Worm (Caenorhabditis elegans) whole organism, mixed stage, embryonic: ENCODE data around the gene R08F11.1.

ENCODE experiments used
- bed-3 ChIP-seq: fragments of 200-800 bp; sonication (Bioruptor generic); optimal IDR thresholded peaks from 3 replicates; lab custom pipeline; 2018; ENCODE audit warnings: mild to moderate bottlenecking, missing genetic modification characterization, moderate library complexity, missing compliant biosample characterization
- ceh-83 ChIP-seq: fragments of 200-800 bp; sonication (Bioruptor generic); optimal IDR thresholded peaks from 2 replicates; lab custom pipeline; 2018; ENCODE audit warnings: mild to moderate bottlenecking, missing genetic modification characterization, missing compliant biosample characterization
- lin-13 ChIP-seq: fragments of 150-350 bp; optimal IDR thresholded peaks from 2 replicates; lab custom pipeline; 2014; ENCODE audit warnings: missing biosample characterization, missing genetic modification characterization
- mls-2 ChIP-seq: sonication (generic microtip); optimal IDR thresholded peaks from 2 replicates; lab custom pipeline; 2016; ENCODE audit warnings: mild to moderate bottlenecking, missing genetic modification characterization, moderate library complexity, missing compliant biosample characterization
- snpc-4 ChIP-seq: fragments of 150-350 bp; optimal IDR thresholded peaks from 2 replicates; lab custom pipeline; 2014; ENCODE audit warnings: missing biosample characterization, missing genetic modification characterization
- unc-62 ChIP-seq: fragments of 150-350 bp; optimal IDR thresholded peaks from 2 replicates; lab custom pipeline; 2014; ENCODE audit warnings: missing biosample characterization, missing genetic modification reagents, missing genetic modification characterization

DNA sequence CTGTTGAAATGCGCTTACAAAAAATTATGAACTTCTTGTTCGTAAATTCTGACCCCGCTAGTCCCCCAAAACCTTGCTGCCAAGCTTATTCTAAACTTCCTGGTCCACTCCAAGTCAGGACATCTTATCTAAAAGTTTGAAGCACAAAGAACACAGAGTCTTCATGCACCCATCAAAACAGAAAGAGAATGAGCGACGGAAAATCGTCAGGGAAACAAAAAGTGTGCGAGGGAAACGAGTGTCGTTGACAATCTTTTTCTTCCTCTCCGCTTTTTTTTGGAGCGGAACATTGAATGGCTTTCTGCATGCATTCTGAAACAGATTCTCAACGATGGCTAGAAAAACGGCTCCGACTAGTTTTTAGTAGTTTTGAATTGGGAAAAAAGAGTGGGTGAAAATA lies 41.2 kb upstream of the R08F11.1 start:
- TF ChIP-seq unc-62 (GFP tag; lab: Kevin White, UChicago) = no peak
- no peak for TF ChIP-seq lin-13 (tag; lab: Kevin White, UChicago)
- TF ChIP-seq bed-3 (GFP tag; lab: Kevin White, UChicago) = no peak
- TF ChIP-seq snpc-4 = no peak
- TF ChIP-seq ceh-83 = no peak
- TF ChIP-seq mls-2 (tag; lab: Kevin White, UChicago) = no peak
